Fruit fly (Drosophila melanogaster) whole organism, embryonic: ENCODE data around the gene ric8a.

Experiments used
- Abd-B ChIP-seq: fragments of 200-800 bp; sonication (Bioruptor generic); optimal IDR thresholded peaks from 2 replicates; lab custom pipeline; 2018; ENCODE audit warnings: missing biosample characterization, mild to moderate bottlenecking, missing genetic modification characterization, moderate library complexity
- Aef1 ChIP-seq: fragments of 200-800 bp; sonication (Bioruptor generic); IDR thresholded peaks from 3 replicates; pipeline ENCODE4 v1.3.6; 2022; ENCODE audit warnings: missing biosample characterization, missing genetic modification characterization
- Awh ChIP-seq: fragments of 200-800 bp; sonication (Bioruptor generic); IDR thresholded peaks from 2 replicates; pipeline ENCODE4, ENCODE4 v1.3.6; 2022; ENCODE audit warnings: missing biosample characterization, missing genetic modification characterization
- B-H2 ChIP-seq: fragments of 200-800 bp; sonication (Bioruptor generic); optimal IDR thresholded peaks from 2 replicates; lab custom pipeline; 2018; ENCODE audit warnings: missing biosample characterization, mild to moderate bottlenecking, missing genetic modification characterization
- Blimp-1 ChIP-seq: fragments of 200-800 bp; sonication (Bioruptor generic); optimal IDR thresholded peaks from 3 replicates; lab custom pipeline; 2018; ENCODE audit warnings: missing biosample characterization, missing genetic modification characterization, mild to moderate bottlenecking, moderate library complexity, missing genetic modification reagents
- CG10462 ChIP-seq: fragments of 200-800 bp; sonication (Bioruptor generic); optimal IDR thresholded peaks from 2 replicates; lab custom pipeline; 2016; ENCODE audit warnings: missing biosample characterization, missing genetic modification characterization
- CG11247 ChIP-seq: fragments of 200-800 bp; sonication (Bioruptor generic); IDR thresholded peaks from 2 replicates; pipeline ENCODE4 v1.3.6; 2022; ENCODE audit warnings: missing biosample characterization, missing genetic modification characterization
- CG11560 ChIP-seq: fragments of 200-800 bp; sonication (Bioruptor generic); IDR thresholded peaks from 3 replicates; pipeline ENCODE4 v1.3.6; 2022; ENCODE audit warnings: missing biosample characterization, missing genetic modification characterization
- CG1233 ChIP-seq: fragments of 200-800 bp; sonication (Bioruptor generic); optimal IDR thresholded peaks from 4 replicates; lab custom pipeline; 2018; ENCODE audit warnings: missing biosample characterization, mild to moderate bottlenecking, missing genetic modification characterization
- CG14667 ChIP-seq: fragments of 200-800 bp; sonication (Bioruptor generic); IDR thresholded peaks from 2 replicates; pipeline ENCODE4 v1.3.6; 2022; ENCODE audit warnings: missing biosample characterization, missing genetic modification characterization
- CG16815 ChIP-seq: fragments of 200-800 bp; sonication (Bioruptor generic); optimal IDR thresholded peaks from 3 replicates; lab custom pipeline; 2017; ENCODE audit warnings: missing biosample characterization, mild to moderate bottlenecking, missing genetic modification characterization
- CG17568 ChIP-seq: fragments of 200-800 bp; sonication (Bioruptor generic); optimal IDR thresholded peaks from 2 replicates; lab custom pipeline; 2018; ENCODE audit warnings: missing biosample characterization, mild to moderate bottlenecking, missing genetic modification characterization, moderate library complexity
- CG17829 ChIP-seq: fragments of 200-800 bp; optimal IDR thresholded peaks from 2 replicates; lab custom pipeline; 2019; ENCODE audit warnings: missing biosample characterization, mild to moderate bottlenecking, missing genetic modification characterization, moderate library complexity
- CG18476 ChIP-seq: fragments of 200-800 bp; sonication (Bioruptor generic); optimal IDR thresholded peaks from 2 replicates; lab custom pipeline; 2016; ENCODE audit warnings: missing biosample characterization, mild to moderate bottlenecking, missing genetic modification characterization
- CG18599 ChIP-seq: fragments of 200-800 bp; sonication (Bioruptor generic); optimal IDR thresholded peaks from 3 replicates; lab custom pipeline; 2017; ENCODE audit warnings: missing biosample characterization, missing genetic modification characterization, mild to moderate bottlenecking, moderate library complexity, missing genetic modification reagents
- CG18619 ChIP-seq: fragments of 200-800 bp; sonication (Bioruptor generic); optimal IDR thresholded peaks from 3 replicates; lab custom pipeline; 2017; ENCODE audit warnings: missing biosample characterization, mild to moderate bottlenecking, missing genetic modification characterization
- CG4820 ChIP-seq: fragments of 200-800 bp; sonication (Bioruptor generic); optimal IDR thresholded peaks from 3 replicates; lab custom pipeline; 2016; ENCODE audit warnings: missing biosample characterization, missing genetic modification characterization
- CG7372 ChIP-seq: fragments of 200-800 bp; sonication (Bioruptor generic); IDR thresholded peaks from 2 replicates; pipeline ENCODE4 v1.3.6; 2022; ENCODE audit warnings: missing biosample characterization, missing genetic modification characterization
- CG7556 ChIP-seq: fragments of 200-800 bp; sonication (Bioruptor generic); optimal IDR thresholded peaks from 2 replicates; lab custom pipeline; 2017; ENCODE audit warnings: missing biosample characterization, mild to moderate bottlenecking, missing genetic modification characterization
- CG9609 ChIP-seq: fragments of 200-800 bp; sonication (Bioruptor generic); optimal IDR thresholded peaks from 3 replicates; lab custom pipeline; 2016; ENCODE audit warnings: missing biosample characterization, missing genetic modification characterization
- CG9797 ChIP-seq: fragments of 200-800 bp; sonication (Bioruptor generic); optimal IDR thresholded peaks from 3 replicates; lab custom pipeline; 2018; ENCODE audit warnings: missing biosample characterization, mild to moderate bottlenecking, missing genetic modification characterization
- D ChIP-seq, 2 experiments: fragments of 200-800 bp in 1 of 2; fragments of >200 bp in 1 of 2; sonication (Bioruptor generic) in 1 of 2; optimal IDR thresholded peaks; 2 replicates in 1 of 2; 3 replicates in 1 of 2; lab custom pipeline; 2017; ENCODE audit warnings: mild to moderate bottlenecking in 1 of 2, missing biosample characterization in 1 of 2, missing genetic modification characterization in 1 of 2, missing genetic modification reagents in 1 of 2
- Eip74EF ChIP-seq, 2 experiments: fragments of 200-800 bp in 1 of 2; fragments of >200 bp in 1 of 2; sonication (Bioruptor generic) in 1 of 2; optimal IDR thresholded peaks; 2 replicates each; lab custom pipeline; 2017 to 2019; ENCODE audit warnings: missing biosample characterization in 2 of 2, missing genetic modification characterization in 2 of 2, mild to moderate bottlenecking in 1 of 2, moderate library complexity in 1 of 2
- Fer2 ChIP-seq: fragments of 200-800 bp; sonication (Bioruptor generic); optimal IDR thresholded peaks from 2 replicates; lab custom pipeline; 2018; ENCODE audit warnings: missing biosample characterization, mild to moderate bottlenecking, missing genetic modification characterization, moderate library complexity
- Hmx ChIP-seq: fragments of 200-800 bp; sonication (Bioruptor generic); optimal IDR thresholded peaks from 2 replicates; lab custom pipeline; 2016; ENCODE audit warnings: missing biosample characterization, missing genetic modification characterization
- Med ChIP-seq: fragments of 200-800 bp; sonication (Bioruptor generic); peaks from one replicate; lab custom pipeline; 2016; ENCODE audit warnings: missing biosample characterization, missing genetic modification characterization, mild to moderate bottlenecking, inconsistent platforms, moderate library complexity
- Meics ChIP-seq: fragments of 200-800 bp; sonication (Bioruptor generic); optimal IDR thresholded peaks from 2 replicates; lab custom pipeline; 2017; ENCODE audit warnings: missing biosample characterization, mild to moderate bottlenecking, missing genetic modification characterization
- Neu2 ChIP-seq: fragments of 200-800 bp; sonication (Bioruptor generic); optimal IDR thresholded peaks from 3 replicates; lab custom pipeline; 2016; ENCODE audit warnings: missing biosample characterization, missing genetic modification characterization, borderline replicate concordance
- Optix ChIP-seq: fragments of 200-800 bp; sonication (Bioruptor generic); IDR thresholded peaks from 3 replicates; pipeline ENCODE4 v1.3.6; 2022; ENCODE audit warnings: missing biosample characterization, missing genetic modification characterization
- Ptx1 ChIP-seq: fragments of 200-800 bp; sonication (Bioruptor generic); IDR thresholded peaks from 2 replicates; pipeline ENCODE4 v1.3.6; 2022; ENCODE audit warnings: missing biosample characterization, missing genetic modification characterization
- Sry-δ ChIP-seq: fragments of 200-800 bp; sonication (Bioruptor generic); optimal IDR thresholded peaks from 2 replicates; lab custom pipeline; 2016; ENCODE audit warnings: missing biosample characterization, missing genetic modification characterization
- Xbp1 ChIP-seq: fragments of 200-800 bp; sonication (Bioruptor generic); optimal IDR thresholded peaks from 3 replicates; lab custom pipeline; 2016; ENCODE audit warnings: missing biosample characterization, mild to moderate bottlenecking, missing genetic modification characterization
- ara ChIP-seq: fragments of 200-800 bp; sonication (Bioruptor generic); IDR thresholded peaks from 2 replicates; pipeline ENCODE4 v1.3.6; 2022; ENCODE audit warnings: missing biosample characterization, missing genetic modification characterization
- bab2 ChIP-seq: fragments of 200-800 bp; sonication (Bioruptor generic); optimal IDR thresholded peaks from 2 replicates; lab custom pipeline; 2016; ENCODE audit warnings: missing biosample characterization, missing genetic modification characterization
- bsh ChIP-seq, 2 experiments: fragments of 200-800 bp; sonication (Bioruptor generic); optimal IDR thresholded peaks; 2 replicates each; lab custom pipeline; 2017 to 2018; ENCODE audit warnings: mild to moderate bottlenecking in 2 of 2, missing biosample characterization in 2 of 2, missing genetic modification characterization in 2 of 2, moderate library complexity in 1 of 2
- cad ChIP-seq: fragments of >200 bp; optimal IDR thresholded peaks from 2 replicates; lab custom pipeline; 2017; ENCODE audit warnings: missing biosample characterization, missing genetic modification characterization
- dimm ChIP-seq: fragments of 200-800 bp; sonication (Bioruptor generic); IDR thresholded peaks from 2 replicates; pipeline ENCODE4 v1.3.6; 2022; ENCODE audit warnings: missing biosample characterization, missing genetic modification characterization
- emc ChIP-seq: fragments of 200-800 bp; sonication (Bioruptor generic); optimal IDR thresholded peaks from 2 replicates; lab custom pipeline; 2016; ENCODE audit warnings: missing biosample characterization, missing genetic modification characterization
- eyg ChIP-seq: fragments of 200-800 bp; sonication (Bioruptor generic); optimal IDR thresholded peaks from 3 replicates; lab custom pipeline; 2016; ENCODE audit warnings: missing biosample characterization, missing genetic modification characterization
- insv ChIP-seq, 2 experiments: fragments of 200-800 bp; sonication (Bioruptor generic); optimal IDR thresholded peaks; 3 replicates each; lab custom pipeline; 2016 to 2018; ENCODE audit warnings: missing biosample characterization in 2 of 2, missing genetic modification characterization in 2 of 2
- onecut ChIP-seq: fragments of 200-800 bp; sonication (Bioruptor generic); IDR thresholded peaks from 2 replicates; pipeline ENCODE4 v1.3.6; 2022; ENCODE audit warnings: missing biosample characterization, missing genetic modification characterization
- prd ChIP-seq, 3 experiments: fragments of >200 bp in 2 of 3; fragments of 200-800 bp in 1 of 3; sonication (Bioruptor generic) in 1 of 3; optimal IDR thresholded peaks in 2 of 3; IDR thresholded peaks in 1 of 3; 2 replicates in 2 of 3; 3 replicates in 1 of 3; pipeline versions ENCODE4 v1.3.6 to Lab custom; 2017 to 2022; ENCODE audit warnings: missing biosample characterization in 1 of 3, missing genetic modification characterization in 1 of 3
- row ChIP-seq: fragments of 200-800 bp; sonication (Bioruptor generic); IDR thresholded peaks from 3 replicates; pipeline ENCODE4 v1.3.6; 2022; ENCODE audit warnings: missing biosample characterization, missing genetic modification characterization
- salm ChIP-seq: fragments of 200-800 bp; sonication (Bioruptor generic); optimal IDR thresholded peaks from 2 replicates; lab custom pipeline; 2018; ENCODE audit warnings: missing biosample characterization, mild to moderate bottlenecking, missing genetic modification characterization
- sens ChIP-seq: fragments of 200-800 bp; sonication (Bioruptor generic); peaks from one replicate; lab custom pipeline; 2016; ENCODE audit warnings: missing biosample characterization, missing genetic modification characterization
- sisA ChIP-seq: fragments of 200-800 bp; sonication (Bioruptor generic); IDR thresholded peaks from 2 replicates; pipeline ENCODE4 v1.3.6; 2022; ENCODE audit warnings: missing biosample characterization, missing genetic modification characterization
- slou ChIP-seq: fragments of 200-800 bp; sonication (Bioruptor generic); optimal IDR thresholded peaks from 3 replicates; lab custom pipeline; 2016; ENCODE audit warnings: missing biosample characterization, missing genetic modification characterization
- tap ChIP-seq: fragments of 200-800 bp; optimal IDR thresholded peaks from 3 replicates; lab custom pipeline; 2019; ENCODE audit warnings: missing biosample characterization, mild to moderate bottlenecking, missing genetic modification characterization, moderate library complexity
- tll ChIP-seq, 2 experiments: fragments of 200-800 bp in 1 of 2; fragments of >200 bp in 1 of 2; sonication (Bioruptor generic) in 1 of 2; optimal IDR thresholded peaks; 2 replicates each; lab custom pipeline; 2017 to 2019; ENCODE audit warnings: missing biosample characterization in 2 of 2, missing genetic modification characterization in 2 of 2, mild to moderate bottlenecking in 1 of 2, moderate library complexity in 1 of 2
- trem ChIP-seq: fragments of 200-800 bp; optimal IDR thresholded peaks from 3 replicates; lab custom pipeline; 2019; ENCODE audit warnings: missing biosample characterization, mild to moderate bottlenecking, missing genetic modification characterization, moderate library complexity
- z ChIP-seq: fragments of 200-800 bp; sonication (Bioruptor generic); IDR thresholded peaks from 3 replicates; pipeline ENCODE4 v1.3.6; 2022; ENCODE audit warnings: missing biosample characterization, missing genetic modification characterization

ric8a gene

DNA sequence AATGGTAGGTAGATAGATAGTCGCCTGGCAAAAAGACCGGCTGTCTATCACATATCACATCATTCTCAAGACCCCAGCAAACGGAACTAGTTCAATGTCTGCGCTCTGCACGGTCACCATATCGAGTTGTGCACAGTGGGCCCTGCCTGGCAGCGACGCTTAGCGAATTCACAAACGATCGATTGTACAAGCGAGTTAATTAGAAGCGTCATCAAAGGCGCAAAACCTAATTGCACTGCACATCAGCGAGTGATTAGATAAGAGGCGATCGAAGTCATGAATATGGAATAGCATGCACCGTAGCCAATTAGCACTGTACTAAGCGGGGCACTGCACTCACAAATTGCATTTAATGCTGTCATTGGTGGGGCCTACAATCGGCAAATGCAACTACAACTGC is 35.5 kb upstream of the ric8a start (continued):
- TF ChIP-seq sens (GFP tag; lab: Kevin White, UChicago): peak; percentile 54
- TF ChIP-seq CG1233 (GFP tag; lab: Kevin White, UChicago): no peak
- TF ChIP-seq slou: no peak
- TF ChIP-seq D (optimal IDR thresholded peaks at IDR 0.05; lab: Kevin White, UChicago): no peak
- no peak for TF ChIP-seq D (GFP tag; optimal IDR thresholded peaks at IDR 0.05; lab: Kevin White, UChicago)
- TF ChIP-seq Awh (GFP tag; lab: Robert Waterston, UW): no peak
- TF ChIP-seq B-H2 (GFP tag; lab: Kevin White, UChicago): no peak
- TF ChIP-seq eyg (GFP tag; lab: Kevin White, UChicago): no peak
- TF ChIP-seq bab2: peak; percentile 13
- no peak for TF ChIP-seq emc
- no peak for TF ChIP-seq prd (optimal IDR thresholded peaks at IDR 0.05; lab: Kevin White, UChicago)
- TF ChIP-seq prd (GFP tag; IDR thresholded peaks at IDR 0.05; lab: Robert Waterston, UW): peak; percentile 74
- TF ChIP-seq trem (tag; lab: Kevin White, UChicago): no peak
- no peak for TF ChIP-seq Fer2
- no peak for TF ChIP-seq Neu2 (GFP tag; lab: Kevin White, UChicago)
- TF ChIP-seq CG16815: peak; percentile 2
- TF ChIP-seq Abd-B: no peak
- TF ChIP-seq tll (GFP tag; optimal IDR thresholded peaks at IDR 0.05; lab: Kevin White, UChicago): no peak
- 0 out of 3 replicates have a peak, but pooled peaks have one; percentile 11 for TF ChIP-seq Aef1 (GFP tag; lab: Robert Waterston, UW)
- no peak for TF ChIP-seq Eip74EF (GFP tag; optimal IDR thresholded peaks at IDR 0.05; lab: Kevin White, UChicago)
- TF ChIP-seq z (GFP tag; lab: Robert Waterston, UW): no peak
- TF ChIP-seq dimm: no peak
- TF ChIP-seq Sry-δ (GFP tag; lab: Kevin White, UChicago): no peak
- TF ChIP-seq sisA (GFP tag; lab: Robert Waterston, UW): 0 out of 2 replicates have a peak, but pooled peaks have one; percentile 4
- TF ChIP-seq Blimp-1: peak; percentile 22
- TF ChIP-seq CG18476 (GFP tag; lab: Kevin White, UChicago): no peak
- 0 out of 3 replicates have a peak, but pooled peaks have one; percentile 37 for TF ChIP-seq CG11560
- 0 out of 2 replicates have a peak, but pooled peaks have one; percentile 20 for TF ChIP-seq CG14667
- TF ChIP-seq bsh (GFP tag; optimal IDR thresholded peaks at IDR 0.05; lab: Kevin White, UChicago): peak in 1 of 2 experiments; percentile 52
- TF ChIP-seq cad: no peak
- peak; percentile 55; the same call in 1 of the 2 replicates for TF ChIP-seq ara (GFP tag; lab: Robert Waterston, UW)
- TF ChIP-seq Optix: peak; percentile 51; the same call in 1 of the 3 replicates

DNA sequence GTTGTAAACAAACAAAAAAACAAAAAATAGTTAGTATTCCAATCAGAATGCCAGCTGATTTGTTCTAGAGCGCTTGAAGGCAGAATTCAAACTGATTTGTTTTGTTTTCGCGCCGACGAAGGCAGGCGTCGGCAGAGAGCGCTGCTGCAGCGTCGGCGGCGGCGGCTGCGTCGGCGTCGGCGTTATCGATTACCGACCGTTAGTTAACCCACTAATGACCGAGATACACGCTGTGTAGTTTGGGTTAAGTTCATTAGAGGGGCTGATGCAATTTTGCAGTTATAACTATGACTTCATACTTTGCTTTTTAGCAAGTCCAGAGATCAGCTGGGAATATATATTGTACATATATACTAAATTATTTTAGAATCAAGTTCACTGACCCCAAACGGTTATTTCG is 32.8 kb upstream of the ric8a start, which contains the start of gene t:
Gene t, minus strand, starts transcription at position 76 of the 400 bp plus-strand sequence.
- no peak for TF ChIP-seq CG18599 (GFP tag; lab: Kevin White, UChicago)
- no peak for TF ChIP-seq Xbp1 (GFP tag; lab: Kevin White, UChicago)
- peak; percentile 0 for TF ChIP-seq CG18619 (GFP tag; lab: Kevin White, UChicago)
- no peak for TF ChIP-seq Hmx (GFP tag; lab: Kevin White, UChicago)
- no peak for TF ChIP-seq CG9609 (GFP tag; lab: Kevin White, UChicago)
- no peak for TF ChIP-seq sens (GFP tag; lab: Kevin White, UChicago)
- TF ChIP-seq CG10462 (GFP tag; lab: Kevin White, UChicago): no peak
- TF ChIP-seq Med (GFP tag; lab: Kevin White, UChicago): peak; percentile 47
- no peak for TF ChIP-seq salm (tag; lab: Kevin White, UChicago)
- TF ChIP-seq Ptx1 (GFP tag; lab: Robert Waterston, UW): no peak
- peak; percentile 12 for TF ChIP-seq Meics
- TF ChIP-seq CG9797: no peak
- TF ChIP-seq CG7372 (GFP tag; lab: Robert Waterston, UW): no peak
- TF ChIP-seq CG7556: peak; percentile 11
- TF ChIP-seq insv (GFP tag; optimal IDR thresholded peaks at IDR 0.05; lab: Kevin White, UChicago): peak in 1 of 2 experiments; percentile 28
- peak; percentile 28; the same call in 1 of the 3 replicates for TF ChIP-seq row (GFP tag; lab: Robert Waterston, UW)
- no peak for TF ChIP-seq CG11247
- peak; percentile 58 for TF ChIP-seq onecut (GFP tag; lab: Robert Waterston, UW)
- no peak for TF ChIP-seq CG4820 (GFP tag; lab: Kevin White, UChicago)
- no peak for TF ChIP-seq CG17829 (tag; lab: Kevin White, UChicago)
- no peak for TF ChIP-seq CG17568 (GFP tag; lab: Kevin White, UChicago)
- no peak for TF ChIP-seq tap (tag; lab: Kevin White, UChicago)
